Worm (Caenorhabditis elegans) whole organism, young adult: ENCODE data around the gene fbxa-72.

Experiments used
- Y53F4B.3 ChIP-seq: fragments of 200-800 bp; sonication (Bioruptor generic); IDR thresholded peaks from 2 replicates; pipeline ENCODE4 v1.3.6; 2022; ENCODE audit warnings: missing genetic modification reagents, missing genetic modification characterization, missing compliant biosample characterization
- ama-1 ChIP-seq, 3 experiments: fragments of 150-350 bp in 1 of 3; sonication (generic microtip) in 2 of 3; optimal IDR thresholded peaks; 2 replicates each; lab custom pipeline; 2014 to 2018; ENCODE audit warnings: missing biosample characterization in 2 of 3, missing genetic modification characterization in 2 of 3, missing genetic modification reagents in 2 of 3
- bed-2 ChIP-seq: fragments of 200-800 bp; sonication (Bioruptor generic); IDR thresholded peaks from 2 replicates; pipeline ENCODE4 v1.3.6; 2022; ENCODE audit warnings: missing genetic modification reagents, missing genetic modification characterization, missing compliant biosample characterization
- ccch-3 ChIP-seq: fragments of 200-800 bp; sonication (Bioruptor generic); optimal IDR thresholded peaks from 2 replicates; lab custom pipeline; 2018; ENCODE audit warnings: mild to moderate bottlenecking, missing genetic modification characterization, missing compliant biosample characterization
- egl-18 ChIP-seq: fragments of 200-800 bp; sonication (Bioruptor generic); IDR thresholded peaks from 2 replicates; pipeline ENCODE4 v1.3.6; 2022; ENCODE audit warnings: missing genetic modification reagents, missing genetic modification characterization, missing compliant biosample characterization
- hmg-1.2 ChIP-seq: fragments of 200-800 bp; sonication (Bioruptor generic); IDR thresholded peaks from 2 replicates; pipeline ENCODE4 v1.3.6; 2022; ENCODE audit warnings: missing genetic modification reagents, missing genetic modification characterization, missing compliant biosample characterization
- lsy-27 ChIP-seq: sonication (generic microtip); optimal IDR thresholded peaks from 2 replicates; lab custom pipeline; 2017; ENCODE audit warnings: missing genetic modification characterization, mild to moderate bottlenecking, missing compliant biosample characterization, antibody characterized with exemption, missing genotype, borderline replicate concordance; ENCODE audit not compliant: insufficient read depth
- nhr-80 ChIP-seq: sonication (generic microtip); optimal IDR thresholded peaks from 2 replicates; lab custom pipeline; 2016; ENCODE audit warnings: missing genetic modification characterization, missing compliant biosample characterization
- sea-2 ChIP-seq: fragments of 200-800 bp; sonication (Bioruptor generic); IDR thresholded peaks from 2 replicates; pipeline ENCODE4 v1.3.6; 2022; ENCODE audit warnings: missing genetic modification characterization, missing compliant biosample characterization
- snpc-4 ChIP-seq, 5 experiments: fragments of 150-350 bp in 1 of 5; sonication (generic microtip) in 4 of 5; optimal IDR thresholded peaks; 2 replicates each; lab custom pipeline; 2014 to 2018; ENCODE audit warnings: missing genetic modification characterization in 5 of 5, missing biosample characterization in 3 of 5, antibody characterized with exemption in 2 of 5, mild to moderate bottlenecking in 2 of 5, missing compliant biosample characterization in 2 of 5, missing genotype in 2 of 5, moderate library complexity in 2 of 5, missing genetic modification reagents in 1 of 5

DNA sequence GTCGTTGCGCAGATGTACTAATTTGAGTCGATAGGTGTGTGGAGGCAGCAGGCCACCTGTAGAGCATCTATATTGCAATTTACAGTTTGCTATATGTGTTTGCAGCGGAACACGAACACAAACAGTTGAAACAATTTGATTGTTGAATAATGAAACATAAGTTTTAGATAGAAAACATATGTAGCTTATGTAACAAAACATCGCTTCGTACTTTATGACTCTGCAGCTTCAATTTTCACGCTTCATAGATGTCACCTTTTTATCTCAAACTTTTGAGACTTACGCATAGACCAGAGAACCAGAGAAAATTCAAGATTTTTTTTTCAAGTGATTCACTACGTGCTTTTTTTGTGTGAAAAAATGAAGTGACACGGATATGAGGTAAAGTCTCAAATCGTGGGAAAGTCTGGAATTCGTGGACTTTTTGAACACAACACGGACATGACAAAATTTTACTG lies 47.4 kb upstream of the fbxa-72 start, which contains the start of gene fbxb-72:
- peak; percentile 50 for TF ChIP-seq hmg-1.2
- TF ChIP-seq egl-18 (GFP tag; lab: Robert Waterston, UW), result no peak
- peak; percentile 96 for TF ChIP-seq ama-1 (optimal IDR thresholded peaks at IDR 0.05; lab: Kevin White, UChicago)
- TF ChIP-seq ama-1 (GFP tag; optimal IDR thresholded peaks at IDR 0.05; lab: Kevin White, UChicago), result no peak
- no peak for TF ChIP-seq ccch-3
- TF ChIP-seq sea-2 (GFP tag; lab: Robert Waterston, UW), result 0 out of 2 replicates have a peak, but pooled peaks have one; percentile 9
- TF ChIP-seq Y53F4B.3, result no peak
- TF ChIP-seq snpc-4 (GFP tag; optimal IDR thresholded peaks at IDR 0.05; lab: Kevin White, UChicago), result no peak
- peak in 3 of 4 experiments; percentile 1 to 41 (median 34) for TF ChIP-seq snpc-4 (tag; optimal IDR thresholded peaks at IDR 0.05; lab: Kevin White, UChicago)
- peak; percentile 39 for TF ChIP-seq nhr-80 (tag; lab: Kevin White, UChicago)
- TF ChIP-seq lsy-27, result no peak
- TF ChIP-seq bed-2 (GFP tag; lab: Robert Waterston, UW), result no peak
